Fruit fly (Drosophila melanogaster): ENCODE measurements around the gene CG12219.

Gene CG12219

dm6 chrX:6343786-6344537, 42.9 kb upstream of the CG12219 start (continued):
- peak; percentile 38 for TF ChIP-seq CG1621 (tag; optimal IDR thresholded peaks at IDR 0.05)
- TF ChIP-seq CG6792 (GFP tag; optimal IDR thresholded peaks at IDR 0.05): peak; percentile 88
- peak; percentile 91 for TF ChIP-seq CG11294 (GFP tag; IDR thresholded peaks at IDR 0.05)
- peak; percentile 64 for TF ChIP-seq CG8319 (GFP tag; optimal IDR thresholded peaks at IDR 0.05)
- peak; percentile 94 for TF ChIP-seq Smox (GFP tag; optimal IDR thresholded peaks at IDR 0.05)
- peak; percentile 84 for TF ChIP-seq Hr4 (GFP tag; optimal IDR thresholded peaks at IDR 0.05)
- peak; percentile 36 for TF ChIP-seq dsx (GFP tag; optimal IDR thresholded peaks at IDR 0.05; ENCODE audit: poor library complexity, severe bottlenecking)
- peak; percentile 90 for TF ChIP-seq CG31627 (GFP tag; optimal IDR thresholded peaks at IDR 0.05)
- peak; percentile 92 for TF ChIP-seq Hr39 (GFP tag; optimal IDR thresholded peaks at IDR 0.05)
- TF ChIP-seq Met (GFP tag; optimal IDR thresholded peaks at IDR 0.05): peak; percentile 94
- peak; percentile 56 for TF ChIP-seq Ets96B (tag; optimal IDR thresholded peaks at IDR 0.05)
- peak; percentile 73 for TF ChIP-seq CG11902 (GFP tag; optimal IDR thresholded peaks at IDR 0.05)
- TF ChIP-seq vri (GFP tag; optimal IDR thresholded peaks at IDR 0.05): peak; percentile 91
- TF ChIP-seq achi (GFP tag; optimal IDR thresholded peaks at IDR 0.05): peak; percentile 86
- TF ChIP-seq lz (GFP tag; optimal IDR thresholded peaks at IDR 0.05): peak; percentile 89
- TF ChIP-seq salr (GFP tag; optimal IDR thresholded peaks at IDR 0.05): peak; percentile 39 to 44
- TF ChIP-seq CG3919 (GFP tag; optimal IDR thresholded peaks at IDR 0.05): peak; percentile 87
- peak; percentile 77 for TF ChIP-seq CG32006 (GFP tag; optimal IDR thresholded peaks at IDR 0.05)
- peak; percentile 97 for TF ChIP-seq Eip78C (GFP tag)
- peak; percentile 95 for TF ChIP-seq CG6163 (GFP tag; IDR thresholded peaks at IDR 0.05)
- TF ChIP-seq Sox102F (GFP tag; optimal IDR thresholded peaks at IDR 0.05): peak; percentile 93
- TF ChIP-seq CG6854 (GFP tag; optimal IDR thresholded peaks at IDR 0.05): peak; percentile 62
- peak; percentile 79 for TF ChIP-seq Eip93F (GFP tag; optimal IDR thresholded peaks at IDR 0.05)
- peak; percentile 81 for TF ChIP-seq acj6 (GFP tag; optimal IDR thresholded peaks at IDR 0.05)
- TF ChIP-seq CG6808 (GFP tag; optimal IDR thresholded peaks at IDR 0.05): peak; percentile 33
- peak; percentile 51 for TF ChIP-seq spab (GFP tag; optimal IDR thresholded peaks at IDR 0.05)
- TF ChIP-seq CG16779 (tag; optimal IDR thresholded peaks at IDR 0.05): peak; percentile 23
- TF ChIP-seq Blimp-1 (GFP tag; optimal IDR thresholded peaks at IDR 0.05): peak; percentile 47
- TF ChIP-seq fd85E (GFP tag; optimal IDR thresholded peaks at IDR 0.05): peak; percentile 45
- peak; percentile 65 to 73 for TF ChIP-seq ss (GFP tag; optimal IDR thresholded peaks at IDR 0.05)
- TF ChIP-seq CG3032 (tag; optimal IDR thresholded peaks at IDR 0.05): peak; percentile 29
- peak; percentile 97 for TF ChIP-seq CG15336 (GFP tag; IDR thresholded peaks at IDR 0.05)
- peak; percentile 85 for TF ChIP-seq Lpt (GFP tag; optimal IDR thresholded peaks at IDR 0.05)
- TF ChIP-seq esn (GFP tag; optimal IDR thresholded peaks at IDR 0.05): peak; percentile 93
- TF ChIP-seq OdsH (GFP tag; optimal IDR thresholded peaks at IDR 0.05): peak; percentile 86
- TF ChIP-seq pdm3 (GFP tag; optimal IDR thresholded peaks at IDR 0.05): peak; percentile 91
- TF ChIP-seq CG4318 (GFP tag; optimal IDR thresholded peaks at IDR 0.05): peak; percentile 66

- TF ChIP-seq cyc (GFP tag; optimal IDR thresholded peaks at IDR 0.05): peak; percentile 16
- peak; percentile 26 for TF ChIP-seq CG3919 (GFP tag; optimal IDR thresholded peaks at IDR 0.05)
- TF ChIP-seq CG10631 (GFP tag; optimal IDR thresholded peaks at IDR 0.05): peak; percentile 43
- no peak for TF ChIP-seq CG6808 (GFP tag; optimal IDR thresholded peaks at IDR 0.05)
- TF ChIP-seq CG11902 (GFP tag; optimal IDR thresholded peaks at IDR 0.05): no peak
- TF ChIP-seq net (GFP tag; optimal IDR thresholded peaks at IDR 0.05): no peak
- TF ChIP-seq Lpt (GFP tag; optimal IDR thresholded peaks at IDR 0.05): no peak
- no peak for TF ChIP-seq Blimp-1 (GFP tag; optimal IDR thresholded peaks at IDR 0.05)
- peak; percentile 32; the same call in 1 of the 3 replicates for TF ChIP-seq CG6163 (GFP tag; IDR thresholded peaks at IDR 0.05)
- TF ChIP-seq CG9139 (GFP tag; optimal IDR thresholded peaks at IDR 0.05): no peak
- TF ChIP-seq CG7368 (GFP tag; optimal IDR thresholded peaks at IDR 0.05): no peak
- peak; percentile 50 for TF ChIP-seq acj6 (GFP tag; optimal IDR thresholded peaks at IDR 0.05)
- TF ChIP-seq CG34406 (GFP tag; optimal IDR thresholded peaks at IDR 0.05): peak; percentile 19
- TF ChIP-seq CG8632 (GFP tag; optimal IDR thresholded peaks at IDR 0.05): peak; percentile 28
- no peak for TF ChIP-seq CG4318 (GFP tag; optimal IDR thresholded peaks at IDR 0.05)
- no peak for TF ChIP-seq CG11762 (GFP tag; optimal IDR thresholded peaks at IDR 0.05; ENCODE audit: insufficient read depth)
- TF ChIP-seq spab (GFP tag; optimal IDR thresholded peaks at IDR 0.05): peak; percentile 8
- TF ChIP-seq Hr38 (GFP tag; optimal IDR thresholded peaks at IDR 0.05): no peak
- TF ChIP-seq CG6792 (GFP tag; optimal IDR thresholded peaks at IDR 0.05): peak; percentile 27
- TF ChIP-seq lz (GFP tag; optimal IDR thresholded peaks at IDR 0.05): peak; percentile 13
- peak; percentile 14 for TF ChIP-seq vri (GFP tag; optimal IDR thresholded peaks at IDR 0.05)
- TF ChIP-seq esn (GFP tag; optimal IDR thresholded peaks at IDR 0.05): peak; percentile 46
- peak; percentile 20 for TF ChIP-seq Ets96B (tag; optimal IDR thresholded peaks at IDR 0.05)
- TF ChIP-seq pdm3 (GFP tag; optimal IDR thresholded peaks at IDR 0.05): peak; percentile 33
- no peak for TF ChIP-seq CG16779 (tag; optimal IDR thresholded peaks at IDR 0.05)
- TF ChIP-seq CG32006 (GFP tag; optimal IDR thresholded peaks at IDR 0.05): peak; percentile 40
- no peak for TF ChIP-seq salr (GFP tag; optimal IDR thresholded peaks at IDR 0.05)
- peak; percentile 55 for TF ChIP-seq topi (GFP tag; optimal IDR thresholded peaks at IDR 0.05)
Measured at dm6 chrX:6343323-6343722, 42.2 kb upstream of the CG12219 start.
